Fruit fly (Drosophila melanogaster) whole organism, embryonic: Measurements from ENCODE around the gene bark.

Source experiments
- Atf6 ChIP-seq: fragments of 200-800 bp; sonication (Bioruptor generic); IDR thresholded peaks from 2 replicates; pipeline ENCODE4 v1.3.6; 2022; ENCODE audit warnings: missing biosample characterization, missing genetic modification characterization
- BEAF-32 ChIP-seq: fragments of 200-800 bp; sonication (Bioruptor generic); optimal IDR thresholded peaks from 3 replicates; lab custom pipeline; 2017; ENCODE audit warnings: missing biosample characterization, missing genetic modification characterization, mild to moderate bottlenecking, moderate library complexity, missing genetic modification reagents
- Bdp1 ChIP-seq: fragments of 200-800 bp; sonication (Bioruptor generic); optimal IDR thresholded peaks from 3 replicates; lab custom pipeline; 2016; ENCODE audit warnings: missing biosample characterization, missing genetic modification characterization
- CG10274 ChIP-seq: fragments of 200-800 bp; sonication (Bioruptor generic); optimal IDR thresholded peaks from 3 replicates; lab custom pipeline; 2017; ENCODE audit warnings: missing biosample characterization, mild to moderate bottlenecking, missing genetic modification characterization
- CG10462 ChIP-seq: fragments of 200-800 bp; sonication (Bioruptor generic); optimal IDR thresholded peaks from 2 replicates; lab custom pipeline; 2016; ENCODE audit warnings: missing biosample characterization, missing genetic modification characterization
- CG12155 ChIP-seq: fragments of 200-800 bp; sonication (Bioruptor generic); optimal IDR thresholded peaks from 3 replicates; lab custom pipeline; 2016; ENCODE audit warnings: missing biosample characterization, missing genetic modification characterization
- CG15601 ChIP-seq: fragments of 200-800 bp; sonication (Bioruptor generic); optimal IDR thresholded peaks from 3 replicates; lab custom pipeline; 2019; ENCODE audit warnings: missing biosample characterization, mild to moderate bottlenecking, missing genetic modification characterization, moderate library complexity
- CG31441 ChIP-seq: fragments of 200-800 bp; sonication (Bioruptor generic); IDR thresholded peaks from 2 replicates; pipeline ENCODE4 v1.3.6; 2022; ENCODE audit warnings: missing biosample characterization, missing genetic modification characterization
- CG3163 ChIP-seq: fragments of 200-800 bp; sonication (Bioruptor generic); optimal IDR thresholded peaks from 3 replicates; lab custom pipeline; 2016; ENCODE audit warnings: missing biosample characterization, missing genetic modification characterization
- CG4617 ChIP-seq: fragments of 200-800 bp; sonication (Bioruptor generic); optimal IDR thresholded peaks from 3 replicates; lab custom pipeline; 2016; ENCODE audit warnings: missing biosample characterization, missing genetic modification characterization, borderline replicate concordance
- CG5245 ChIP-seq: fragments of 200-800 bp; sonication (Bioruptor generic); optimal IDR thresholded peaks from 3 replicates; lab custom pipeline; 2016; ENCODE audit warnings: missing biosample characterization, missing genetic modification characterization
- CG5953 ChIP-seq: fragments of 200-800 bp; sonication (Bioruptor generic); IDR thresholded peaks from 2 replicates; pipeline ENCODE4 v1.3.6; 2022; ENCODE audit warnings: missing biosample characterization, missing genetic modification characterization
- CG6683 ChIP-seq: fragments of 200-800 bp; sonication (Bioruptor generic); optimal IDR thresholded peaks from 2 replicates; lab custom pipeline; 2017; ENCODE audit warnings: missing biosample characterization, mild to moderate bottlenecking, missing genetic modification characterization, missing genetic modification reagents
- CG6854 ChIP-seq: fragments of 200-800 bp; sonication (Bioruptor generic); optimal IDR thresholded peaks from 3 replicates; lab custom pipeline; 2017; ENCODE audit warnings: missing biosample characterization, mild to moderate bottlenecking, missing genetic modification characterization
- CG8290 ChIP-seq, 3 experiments: fragments of 200-800 bp; sonication (Bioruptor generic); optimal IDR thresholded peaks; 2 replicates each; lab custom pipeline; 2016 to 2019; ENCODE audit warnings: missing biosample characterization in 3 of 3, missing genetic modification characterization in 3 of 3, mild to moderate bottlenecking in 2 of 3, moderate library complexity in 1 of 3
- CG9797 ChIP-seq: fragments of 200-800 bp; sonication (Bioruptor generic); optimal IDR thresholded peaks from 3 replicates; lab custom pipeline; 2018; ENCODE audit warnings: missing biosample characterization, mild to moderate bottlenecking, missing genetic modification characterization
- CHES-1-like ChIP-seq: fragments of 200-800 bp; sonication (Bioruptor generic); optimal IDR thresholded peaks from 2 replicates; lab custom pipeline; 2016; ENCODE audit warnings: missing biosample characterization, missing genetic modification characterization
- D ChIP-seq, 2 experiments: fragments of 200-800 bp in 1 of 2; fragments of >200 bp in 1 of 2; sonication (Bioruptor generic) in 1 of 2; optimal IDR thresholded peaks; 2 replicates in 1 of 2; 3 replicates in 1 of 2; lab custom pipeline; 2017; ENCODE audit warnings: mild to moderate bottlenecking in 1 of 2, missing biosample characterization in 1 of 2, missing genetic modification characterization in 1 of 2, missing genetic modification reagents in 1 of 2
- D19B ChIP-seq: fragments of 200-800 bp; sonication (Bioruptor generic); optimal IDR thresholded peaks from 2 replicates; lab custom pipeline; 2017; ENCODE audit warnings: missing biosample characterization, mild to moderate bottlenecking, missing genetic modification characterization
- Deaf1 ChIP-seq: fragments of 200-800 bp; optimal IDR thresholded peaks from 3 replicates; lab custom pipeline; 2019; ENCODE audit warnings: missing biosample characterization, mild to moderate bottlenecking, missing genetic modification characterization, moderate library complexity
- Dek ChIP-seq: fragments of 200-800 bp; sonication (Bioruptor generic); optimal IDR thresholded peaks from 3 replicates; lab custom pipeline; 2019; ENCODE audit warnings: missing biosample characterization, mild to moderate bottlenecking, missing genetic modification characterization, moderate library complexity
- Dip2 ChIP-seq: fragments of 200-800 bp; sonication (Bioruptor generic); IDR thresholded peaks from 2 replicates; pipeline ENCODE4 v1.3.6; 2022; ENCODE audit warnings: missing biosample characterization, missing genetic modification characterization
- Drgx ChIP-seq: fragments of 200-800 bp; sonication (Bioruptor generic); IDR thresholded peaks from 2 replicates; pipeline ENCODE4 v1.3.6; 2022; ENCODE audit warnings: missing biosample characterization, missing genetic modification characterization
- ERR ChIP-seq: fragments of 200-800 bp; sonication (Bioruptor generic); optimal IDR thresholded peaks from 2 replicates; lab custom pipeline; 2016; ENCODE audit warnings: missing biosample characterization, missing genetic modification characterization
- H2.0 ChIP-seq: fragments of 200-800 bp; sonication (Bioruptor generic); IDR thresholded peaks from 2 replicates; pipeline ENCODE4 v1.3.6; 2022; ENCODE audit warnings: missing biosample characterization, missing genetic modification characterization
- HmgD ChIP-seq: fragments of 200-800 bp; sonication (Bioruptor generic); optimal IDR thresholded peaks from 3 replicates; lab custom pipeline; 2016; ENCODE audit warnings: missing biosample characterization, missing genetic modification characterization
- MESR4 ChIP-seq: fragments of 200-800 bp; sonication (Bioruptor generic); optimal IDR thresholded peaks from 2 replicates; lab custom pipeline; 2018; ENCODE audit warnings: missing biosample characterization, mild to moderate bottlenecking, missing genetic modification characterization, moderate library complexity
- Mes4 ChIP-seq: fragments of 200-800 bp; sonication (Bioruptor generic); optimal IDR thresholded peaks from 2 replicates; lab custom pipeline; 2016; ENCODE audit warnings: missing biosample characterization, missing genetic modification characterization
- Sox102F ChIP-seq: fragments of 200-800 bp; sonication (Bioruptor generic); optimal IDR thresholded peaks from 2 replicates; lab custom pipeline; 2018; ENCODE audit warnings: missing biosample characterization, mild to moderate bottlenecking, missing genetic modification characterization, moderate library complexity
- Trl ChIP-seq, 3 experiments: fragments of >200 bp in 2 of 3; fragments of 200-800 bp in 1 of 3; sonication (Bioruptor generic) in 1 of 3; optimal IDR thresholded peaks; 2 replicates in 1 of 3; 3 replicates in 2 of 3; lab custom pipeline; 2016 to 2017; ENCODE audit warnings: missing biosample characterization in 1 of 3, missing genetic modification characterization in 1 of 3
- chm ChIP-seq: fragments of 200-800 bp; sonication (Bioruptor generic); IDR thresholded peaks from 2 replicates; pipeline ENCODE4 v1.3.6; 2022; ENCODE audit warnings: missing biosample characterization, missing genetic modification characterization
- crol ChIP-seq: fragments of 200-800 bp; sonication (Bioruptor generic); IDR thresholded peaks from 2 replicates; pipeline ENCODE4 v1.3.6; 2022; ENCODE audit warnings: missing biosample characterization, missing genetic modification characterization
- dan ChIP-seq: fragments of 200-800 bp; sonication (Bioruptor generic); IDR thresholded peaks from 2 replicates; pipeline ENCODE4 v1.3.6; 2022; ENCODE audit warnings: missing biosample characterization, missing genetic modification characterization
- dati ChIP-seq: fragments of 200-800 bp; sonication (Bioruptor generic); IDR thresholded peaks from 2 replicates; pipeline ENCODE4 v1.3.6; 2022; ENCODE audit warnings: missing biosample characterization, missing genetic modification characterization
- ewg ChIP-seq: fragments of 200-800 bp; sonication (Bioruptor generic); optimal IDR thresholded peaks from 3 replicates; lab custom pipeline; 2017; ENCODE audit warnings: mild to moderate bottlenecking, missing biosample characterization, missing genetic modification reagents, missing genetic modification characterization
- grau ChIP-seq: fragments of 200-800 bp; optimal IDR thresholded peaks from 3 replicates; lab custom pipeline; 2019; ENCODE audit warnings: missing biosample characterization, mild to moderate bottlenecking, missing genetic modification characterization, moderate library complexity
- lola ChIP-seq, 3 experiments: fragments of >200 bp in 2 of 3; fragments of 200-800 bp in 1 of 3; sonication (Bioruptor generic) in 1 of 3; optimal IDR thresholded peaks; 2 replicates each; lab custom pipeline; 2017 to 2019; ENCODE audit warnings: missing biosample characterization in 3 of 3, missing genetic modification characterization in 3 of 3, mild to moderate bottlenecking in 1 of 3, moderate library complexity in 1 of 3
- oc ChIP-seq: fragments of 200-800 bp; sonication (Bioruptor generic); optimal IDR thresholded peaks from 2 replicates; lab custom pipeline; 2018; ENCODE audit warnings: missing biosample characterization, mild to moderate bottlenecking, missing genetic modification characterization, moderate library complexity
- p53 ChIP-seq: fragments of 200-800 bp; sonication (Bioruptor generic); optimal IDR thresholded peaks from 2 replicates; lab custom pipeline; 2016; ENCODE audit warnings: missing biosample characterization, missing genetic modification characterization
- rib ChIP-seq: fragments of 200-800 bp; sonication (Bioruptor generic); IDR thresholded peaks from 2 replicates; pipeline ENCODE4 v1.3.6; 2022; ENCODE audit warnings: missing biosample characterization, missing genetic modification characterization
- sqz ChIP-seq: fragments of 200-800 bp; sonication (Bioruptor generic); optimal IDR thresholded peaks from 3 replicates; lab custom pipeline; 2018; ENCODE audit warnings: missing biosample characterization, mild to moderate bottlenecking, missing genetic modification characterization
- sr ChIP-seq: fragments of 200-800 bp; sonication (Bioruptor generic); IDR thresholded peaks from 3 replicates; pipeline ENCODE4 v1.3.6; 2022; ENCODE audit warnings: missing biosample characterization, missing genetic modification characterization
- ssp ChIP-seq: fragments of 200-800 bp; sonication (Bioruptor generic); IDR thresholded peaks from 2 replicates; pipeline ENCODE4 v1.3.6; 2022; ENCODE audit warnings: missing biosample characterization, missing genetic modification characterization
- unpg ChIP-seq: fragments of 200-800 bp; sonication (Bioruptor generic); optimal IDR thresholded peaks from 3 replicates; lab custom pipeline; 2018; ENCODE audit warnings: missing biosample characterization, mild to moderate bottlenecking, missing genetic modification characterization, moderate library complexity
- zfh2 ChIP-seq: fragments of 200-800 bp; sonication (Bioruptor generic); optimal IDR thresholded peaks from 2 replicates; lab custom pipeline; 2016; ENCODE audit warnings: missing biosample characterization, missing genetic modification characterization

Gene bark

dm6 chr2L:3806197-3807030 is 19.4 kb downstream of the bark start (continued):
- no peak for TF ChIP-seq MESR4 (GFP tag; lab: Kevin White, UChicago)
- no peak for TF ChIP-seq zfh2 (GFP tag; lab: Kevin White, UChicago)
- TF ChIP-seq grau (tag; lab: Kevin White, UChicago) = no peak
- TF ChIP-seq D (optimal IDR thresholded peaks at IDR 0.05; lab: Kevin White, UChicago) = peak; percentile 43
- no peak for TF ChIP-seq D (GFP tag; optimal IDR thresholded peaks at IDR 0.05; lab: Kevin White, UChicago)
- peak; percentile 19 for TF ChIP-seq CG3163 (GFP tag; lab: Kevin White, UChicago)
- TF ChIP-seq CG12155 = peak; percentile 1
- TF ChIP-seq sqz (GFP tag; lab: Kevin White, UChicago) = no peak
- peak; percentile 73 for TF ChIP-seq Deaf1 (tag; lab: Kevin White, UChicago)
- TF ChIP-seq CG6683 (GFP tag; lab: Kevin White, UChicago) = no peak
- no peak for TF ChIP-seq Mes4 (GFP tag; lab: Kevin White, UChicago)
- peak; percentile 58 to 71 for TF ChIP-seq Trl (optimal IDR thresholded peaks at IDR 0.05; lab: Kevin White, UChicago)
- no peak for TF ChIP-seq Trl (GFP tag; optimal IDR thresholded peaks at IDR 0.05; lab: Kevin White, UChicago)
- TF ChIP-seq p53 (GFP tag; lab: Kevin White, UChicago) = no peak
- TF ChIP-seq CG5245 (GFP tag; lab: Kevin White, UChicago) = no peak
- TF ChIP-seq dati (GFP tag; lab: Robert Waterston, UW) = no peak
- no peak for TF ChIP-seq CG9797 (GFP tag; lab: Kevin White, UChicago)
- no peak for TF ChIP-seq dan

- TF ChIP-seq ssp (GFP tag; lab: Robert Waterston, UW) (peak; percentile 34), Dek (tag; lab: Kevin White, UChicago) (peak; percentile 60), chm (GFP tag; lab: Robert Waterston, UW) (no peak; the same call in none of the 2 replicates), CG10462 (GFP tag; lab: Kevin White, UChicago) (peak; percentile 46), oc (tag; lab: Kevin White, UChicago) (peak; percentile 31), crol (GFP tag; lab: Robert Waterston, UW) (no peak), Atf6 (GFP tag; lab: Robert Waterston, UW) (no peak), CG6854 (GFP tag; lab: Kevin White, UChicago) (no peak), unpg (no peak), lola (GFP tag; optimal IDR thresholded peaks at IDR 0.05; lab: Kevin White, UChicago) (peak in 1 of 3 experiments; percentile 4), CG8290 (GFP tag; optimal IDR thresholded peaks at IDR 0.05; lab: Kevin White, UChicago) (peak; percentile 60), CG8290 (tag; optimal IDR thresholded peaks at IDR 0.05; lab: Kevin White, UChicago) (no peak), CG9797 (GFP tag; lab: Kevin White, UChicago) (peak; percentile 5), Sox102F (GFP tag; lab: Kevin White, UChicago) (no peak), Mes4 (GFP tag; lab: Kevin White, UChicago) (no peak), CG15601 (peak; percentile 66), CG10274 (no peak), HmgD (GFP tag; lab: Kevin White, UChicago) (peak; percentile 91), sr (no peak), CG31441 (no peak), ewg (GFP tag; lab: Kevin White, UChicago) (peak; percentile 39), D19B (GFP tag; lab: Kevin White, UChicago) (no peak), CG4617 (GFP tag; lab: Kevin White, UChicago) (peak; percentile 90), H2.0 (GFP tag; lab: Robert Waterston, UW) (0 out of 2 replicates have a peak, but pooled peaks have one; percentile 28), dan (no peak), Bdp1 (peak; percentile 62), rib (GFP tag; lab: Robert Waterston, UW) (no peak), CHES-1-like (GFP tag; lab: Kevin White, UChicago) (peak; percentile 83), Drgx (GFP tag; lab: Robert Waterston, UW) (no peak), Dip2 (GFP tag; lab: Robert Waterston, UW) (no peak), ERR (GFP tag; lab: Kevin White, UChicago) (peak; percentile 56), BEAF-32 (GFP tag; lab: Kevin White, UChicago) (peak; percentile 66), CG5953 (no peak)
Measured at dm6 chr2L:3813255-3813875, 26.4 kb downstream of the bark start, which contains the start of gene CG3407. Gene CG3407, minus strand, starts transcription at chr2L:3813410.
